Worm (Caenorhabditis elegans): ENCODE results near the gene ZK6.6.

DNA sequence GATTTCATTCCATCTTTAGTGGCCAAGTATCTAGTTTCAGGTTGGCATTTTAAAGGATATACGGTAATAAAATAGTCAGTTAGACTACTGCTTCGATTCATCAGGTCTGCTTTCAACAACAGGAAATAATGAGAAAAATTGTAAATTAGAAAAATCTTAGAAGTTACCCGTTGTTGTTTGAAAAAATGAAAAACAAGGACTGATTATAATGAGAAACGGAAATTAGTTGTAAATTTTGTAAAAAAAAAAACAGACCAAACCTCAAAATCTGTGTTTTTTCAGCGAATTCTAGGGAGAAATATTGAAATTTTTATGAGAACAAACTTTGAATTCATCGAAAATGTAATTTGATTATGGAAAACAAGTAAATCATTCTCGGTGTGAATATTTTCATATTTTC is 14.5 kb downstream of the ZK6.6 start, which contains the start of gene srh-62:
- TF ChIP-seq K02D7.2 (tag; optimal IDR thresholded peaks at IDR 0.05) (no peak), pag-3 (tag; optimal IDR thresholded peaks at IDR 0.05; ENCODE audit: borderline replicate concordance) (no peak), fkh-10 (GFP tag; optimal IDR thresholded peaks at IDR 0.05) (no peak), sox-4 (tag; optimal IDR thresholded peaks at IDR 0.05) (no peak), unc-3 (GFP tag; conservative IDR thresholded peaks at IDR 0.05) (no peak), unc-3 (tag; optimal IDR thresholded peaks at IDR 0.05) (no peak), ztf-16 (tag; optimal IDR thresholded peaks at IDR 0.05) (no peak), fkh-6 (tag; optimal IDR thresholded peaks at IDR 0.05) (no peak), ama-1 (optimal IDR thresholded peaks at IDR 0.05) (no peak), unc-55 (GFP tag; optimal IDR thresholded peaks at IDR 0.05) (no peak), elt-4 (tag; optimal IDR thresholded peaks at IDR 0.05) (no peak)
